Worm (Caenorhabditis elegans) whole organism, late embryonic: ENCODE data around the gene ZK546.19.
A peak's percentile ranks its signal among the peaks of the same experiment; 100 is the strongest.

Source experiments
- F13H6.1 ChIP-seq: sonication (generic microtip); optimal IDR thresholded peaks from 2 replicates; lab custom pipeline; 2016; ENCODE audit warnings: missing genetic modification characterization, missing compliant biosample characterization
- K02D7.2 ChIP-seq: sonication (generic microtip); optimal IDR thresholded peaks from 2 replicates; lab custom pipeline; 2017; ENCODE audit warnings: mild to moderate bottlenecking, missing genetic modification characterization, missing compliant biosample characterization
- K09A11.1 ChIP-seq: sonication (generic microtip); optimal IDR thresholded peaks from 2 replicates; lab custom pipeline; 2017; ENCODE audit warnings: antibody characterized with exemption, mild to moderate bottlenecking, missing genetic modification characterization, missing compliant biosample characterization; ENCODE audit not compliant: insufficient read depth
- ahr-1 ChIP-seq: sonication (generic microtip); optimal IDR thresholded peaks from 2 replicates; lab custom pipeline; 2016; ENCODE audit warnings: missing genetic modification characterization, missing compliant biosample characterization
- ama-1 ChIP-seq: fragments of 150-350 bp; optimal IDR thresholded peaks from 2 replicates; lab custom pipeline; 2014
- ceh-14 ChIP-seq: sonication (generic microtip); optimal IDR thresholded peaks from 2 replicates; lab custom pipeline; 2016; ENCODE audit warnings: missing genotype, missing genetic modification characterization, missing compliant biosample characterization
- ceh-19 ChIP-seq: fragments of 200-800 bp; sonication (Bioruptor generic); optimal IDR thresholded peaks from 2 replicates; lab custom pipeline; 2018; ENCODE audit warnings: mild to moderate bottlenecking, missing genetic modification characterization, missing compliant biosample characterization
- ceh-2 ChIP-seq: sonication (generic microtip); optimal IDR thresholded peaks from 2 replicates; lab custom pipeline; 2016; ENCODE audit warnings: missing genotype, missing genetic modification characterization, missing compliant biosample characterization
- ceh-22 ChIP-seq: sonication (generic microtip); optimal IDR thresholded peaks from 2 replicates; lab custom pipeline; 2017; ENCODE audit warnings: missing biosample characterization, missing genetic modification characterization
- ceh-45 ChIP-seq: fragments of 200-800 bp; sonication (Bioruptor generic); IDR thresholded peaks from 2 replicates; pipeline ENCODE4 v1.3.6; 2022; ENCODE audit warnings: missing genetic modification reagents, missing genetic modification characterization, missing compliant biosample characterization
- ceh-48 ChIP-seq: sonication (generic microtip); optimal IDR thresholded peaks from 2 replicates; lab custom pipeline; 2016; ENCODE audit warnings: missing genetic modification characterization, inconsistent platforms, missing compliant biosample characterization
- ceh-9 ChIP-seq: sonication (generic microtip); optimal IDR thresholded peaks from 2 replicates; lab custom pipeline; 2016; ENCODE audit warnings: mild to moderate bottlenecking, missing genetic modification characterization, inconsistent platforms, missing compliant biosample characterization
- che-1 ChIP-seq: sonication (generic microtip); optimal IDR thresholded peaks from 2 replicates; lab custom pipeline; 2016; ENCODE audit warnings: mild to moderate bottlenecking, missing genetic modification characterization, missing compliant biosample characterization
- elt-2 ChIP-seq: sonication (generic microtip); optimal IDR thresholded peaks from 2 replicates; lab custom pipeline; 2016; ENCODE audit warnings: missing genetic modification reagents, missing genetic modification characterization, missing compliant biosample characterization
- ets-4 ChIP-seq: sonication (generic microtip); optimal IDR thresholded peaks from 2 replicates; lab custom pipeline; 2016; ENCODE audit warnings: missing genetic modification characterization, missing compliant biosample characterization
- eyg-1 ChIP-seq: sonication (generic microtip); optimal IDR thresholded peaks from 2 replicates; lab custom pipeline; 2016; ENCODE audit warnings: missing genotype, missing genetic modification characterization, missing compliant biosample characterization
- fax-1 ChIP-seq: sonication (generic microtip); optimal IDR thresholded peaks from 2 replicates; lab custom pipeline; 2016; ENCODE audit warnings: missing genotype, missing genetic modification characterization, missing compliant biosample characterization
- fkh-10 ChIP-seq: fragments of 150-350 bp; optimal IDR thresholded peaks from 2 replicates; lab custom pipeline; 2014; ENCODE audit warnings: missing biosample characterization, missing genetic modification reagents, missing genetic modification characterization
- hlh-15 ChIP-seq: sonication (generic microtip); optimal IDR thresholded peaks from 2 replicates; lab custom pipeline; 2016; ENCODE audit warnings: missing genetic modification characterization, missing compliant biosample characterization
- hlh-30 ChIP-seq: sonication (generic microtip); optimal IDR thresholded peaks from 2 replicates; lab custom pipeline; 2017; ENCODE audit warnings: antibody characterized with exemption, missing genetic modification characterization, missing compliant biosample characterization; ENCODE audit not compliant: insufficient read depth
- hlh-6 ChIP-seq: sonication (generic microtip); optimal IDR thresholded peaks from 2 replicates; lab custom pipeline; 2016; ENCODE audit warnings: missing genotype, missing genetic modification characterization, missing compliant biosample characterization
- hlh-8 ChIP-seq: sonication (generic microtip); optimal IDR thresholded peaks from 2 replicates; lab custom pipeline; 2016; ENCODE audit warnings: missing genotype, missing genetic modification characterization, missing compliant biosample characterization
- mec-3 ChIP-seq: sonication (generic microtip); optimal IDR thresholded peaks from 2 replicates; lab custom pipeline; 2016; ENCODE audit warnings: borderline replicate concordance, missing genetic modification characterization, missing compliant biosample characterization
- nhr-232 ChIP-seq: sonication (generic microtip); optimal IDR thresholded peaks from 2 replicates; lab custom pipeline; 2016; ENCODE audit warnings: missing genetic modification characterization, missing compliant biosample characterization
- pat-9 ChIP-seq: fragments of 200-800 bp; sonication (Bioruptor generic); optimal IDR thresholded peaks from 2 replicates; lab custom pipeline; 2018; ENCODE audit warnings: mild to moderate bottlenecking, missing genetic modification characterization, moderate library complexity, missing compliant biosample characterization
- pha-2 ChIP-seq: sonication (generic microtip); optimal IDR thresholded peaks from 2 replicates; lab custom pipeline; 2017; ENCODE audit warnings: mild to moderate bottlenecking, missing genetic modification characterization, missing compliant biosample characterization
- pha-4 ChIP-seq: fragments of 150-350 bp; optimal IDR thresholded peaks from 2 replicates; lab custom pipeline; 2018; ENCODE audit warnings: missing biosample characterization, missing genetic modification reagents, missing genetic modification characterization
- rnt-1 ChIP-seq: sonication (generic microtip); optimal IDR thresholded peaks from 2 replicates; lab custom pipeline; 2016; ENCODE audit warnings: missing genetic modification characterization, missing compliant biosample characterization
- sdc-2 ChIP-seq: sonication (generic microtip); optimal IDR thresholded peaks from 2 replicates; lab custom pipeline; 2016; ENCODE audit warnings: missing genotype, missing genetic modification characterization, missing compliant biosample characterization
- sox-2 ChIP-seq: fragments of 200-800 bp; sonication (Bioruptor generic); IDR thresholded peaks from 2 replicates; pipeline ENCODE4 v1.3.6; 2022; ENCODE audit warnings: missing genetic modification reagents, missing genetic modification characterization, missing compliant biosample characterization
- tbx-2 ChIP-seq: sonication (generic microtip); optimal IDR thresholded peaks from 2 replicates; lab custom pipeline; 2016; ENCODE audit warnings: missing genetic modification characterization, missing compliant biosample characterization
- ttx-3 ChIP-seq: sonication (generic microtip); optimal IDR thresholded peaks from 2 replicates; lab custom pipeline; 2016; ENCODE audit warnings: missing genetic modification reagents, missing genetic modification characterization, missing compliant biosample characterization
- unc-42 ChIP-seq: sonication (generic microtip); optimal IDR thresholded peaks from 2 replicates; lab custom pipeline; 2016; ENCODE audit warnings: missing genotype, missing genetic modification characterization, missing compliant biosample characterization
- unc-55 ChIP-seq: sonication (generic microtip); optimal IDR thresholded peaks from 2 replicates; lab custom pipeline; 2017; ENCODE audit warnings: missing biosample characterization, missing genetic modification reagents, missing genetic modification characterization
- zip-5 ChIP-seq: sonication (generic microtip); optimal IDR thresholded peaks from 2 replicates; lab custom pipeline; 2016; ENCODE audit warnings: missing genetic modification characterization, missing compliant biosample characterization
- ztf-16 ChIP-seq: sonication (generic microtip); optimal IDR thresholded peaks from 2 replicates; lab custom pipeline; 2017; ENCODE audit warnings: missing genetic modification characterization, missing compliant biosample characterization

Gene ZK546.19

DNA sequence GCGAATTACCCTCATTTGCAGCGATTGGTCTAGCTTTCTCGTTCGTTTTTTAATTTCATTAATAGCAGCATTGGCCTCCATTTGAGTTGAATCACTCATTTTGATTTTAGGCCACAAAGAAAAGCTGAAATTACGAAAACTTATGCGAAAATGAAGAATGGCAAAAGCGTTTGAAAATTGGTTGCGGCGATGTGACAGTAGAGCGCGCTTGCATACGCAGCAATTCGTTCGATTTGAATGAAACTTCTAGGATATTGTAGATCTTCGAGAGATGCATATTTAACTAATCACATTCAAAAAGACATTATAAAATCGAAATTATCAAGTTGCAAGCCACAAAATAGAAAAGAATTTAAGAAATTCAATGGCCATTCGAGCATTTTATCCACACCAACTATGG lies 18.2 kb downstream of the ZK546.19 start, which contains the start of gene ulp-2:
Gene ulp-2, minus strand, starts transcription at position 158 of the 400 bp plus-strand sequence.
- TF ChIP-seq rnt-1 (tag; lab: Kevin White, UChicago) (no peak), zip-5 (tag; lab: Kevin White, UChicago) (no peak), pha-2 (tag; lab: Kevin White, UChicago) (no peak), ceh-14 (tag; lab: Kevin White, UChicago) (no peak), hlh-15 (tag; lab: Kevin White, UChicago) (no peak), tbx-2 (tag; lab: Kevin White, UChicago) (no peak), elt-2 (no peak), fax-1 (no peak), fkh-10 (GFP tag; lab: Kevin White, UChicago) (no peak)

DNA sequence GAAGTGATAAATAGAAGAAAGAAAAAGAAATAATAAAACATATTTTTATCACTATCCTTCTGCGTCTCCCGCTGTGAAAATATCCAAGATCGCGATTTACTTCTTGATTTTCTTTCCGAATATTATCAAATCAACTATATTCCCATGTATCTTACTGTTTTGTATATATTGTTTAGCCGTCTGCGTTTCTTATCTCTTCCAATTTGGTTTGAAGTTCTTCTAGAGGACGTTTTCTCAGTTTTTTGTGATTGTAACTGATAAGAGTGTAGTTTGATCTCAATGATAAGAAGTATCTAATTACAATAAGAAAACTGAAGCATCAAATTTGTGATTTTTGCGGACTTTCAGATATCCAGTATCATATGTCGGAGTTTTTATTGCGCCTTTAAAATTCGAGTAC lies 19.2 kb downstream of the ZK546.19 start:
- no peak for TF ChIP-seq ahr-1
- TF ChIP-seq F13H6.1 = no peak
- TF ChIP-seq elt-2 = peak; percentile 96
- TF ChIP-seq mec-3 = no peak
- TF ChIP-seq ets-4 (tag; lab: Kevin White, UChicago) = no peak
- TF ChIP-seq ceh-2 = no peak
- no peak for TF ChIP-seq pha-2 (tag; lab: Kevin White, UChicago)
- TF ChIP-seq pat-9 (tag; lab: Kevin White, UChicago) = no peak

DNA sequence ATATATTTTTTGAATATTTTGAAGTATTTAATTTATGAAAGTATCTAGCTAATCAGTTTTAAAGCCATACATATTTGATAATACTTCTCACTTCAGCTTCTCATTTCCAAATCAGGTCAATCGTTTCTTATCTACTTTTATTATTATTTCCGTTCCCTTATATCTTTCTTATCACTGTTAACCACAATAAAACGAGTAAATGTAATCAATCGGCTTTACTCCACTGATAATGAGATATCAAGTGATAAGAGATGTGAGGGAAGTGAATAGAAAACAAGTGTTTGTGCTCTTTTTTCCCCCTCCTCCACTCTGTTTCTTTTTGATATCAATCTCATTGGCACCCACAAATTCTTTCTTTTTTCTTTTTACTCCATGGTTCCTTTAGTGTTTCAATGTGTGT lies 25.1 kb downstream of the ZK546.19 start:
- TF ChIP-seq ztf-16 (tag; lab: Kevin White, UChicago) (no peak), elt-2 (peak; percentile 99), hlh-6 (no peak), rnt-1 (tag; lab: Kevin White, UChicago) (no peak), ama-1 (lab: Kevin White, UChicago) (no peak), ceh-9 (tag; lab: Kevin White, UChicago) (no peak), ceh-19 (GFP tag; lab: Kevin White, UChicago) (no peak), sox-2 (GFP tag; lab: Robert Waterston, UW) (no peak), ceh-22 (tag; lab: Kevin White, UChicago) (no peak)

DNA sequence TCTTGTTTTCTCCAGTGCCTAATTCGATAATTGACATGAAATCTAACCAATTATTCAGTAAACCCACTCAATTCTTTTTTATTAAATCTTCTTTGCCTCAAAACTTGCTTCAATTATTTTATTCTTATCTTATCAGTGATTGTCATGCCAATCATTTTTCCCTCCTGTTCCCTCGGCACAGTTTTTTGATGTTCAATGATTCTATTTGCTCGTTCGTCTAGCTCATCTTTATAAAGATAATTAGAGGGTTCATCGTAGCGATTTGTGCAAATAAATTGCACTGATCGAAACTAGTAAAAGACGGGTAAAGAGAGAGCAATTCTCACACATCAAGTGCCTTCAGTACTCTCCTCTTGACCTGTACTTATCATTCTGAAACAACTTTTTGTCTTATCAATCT lies 26.1 kb downstream of the ZK546.19 start:
- TF ChIP-seq elt-2 (peak; percentile 93), hlh-30 (tag; lab: Kevin White, UChicago) (no peak), ceh-45 (GFP tag; lab: Robert Waterston, UW) (no peak)

DNA sequence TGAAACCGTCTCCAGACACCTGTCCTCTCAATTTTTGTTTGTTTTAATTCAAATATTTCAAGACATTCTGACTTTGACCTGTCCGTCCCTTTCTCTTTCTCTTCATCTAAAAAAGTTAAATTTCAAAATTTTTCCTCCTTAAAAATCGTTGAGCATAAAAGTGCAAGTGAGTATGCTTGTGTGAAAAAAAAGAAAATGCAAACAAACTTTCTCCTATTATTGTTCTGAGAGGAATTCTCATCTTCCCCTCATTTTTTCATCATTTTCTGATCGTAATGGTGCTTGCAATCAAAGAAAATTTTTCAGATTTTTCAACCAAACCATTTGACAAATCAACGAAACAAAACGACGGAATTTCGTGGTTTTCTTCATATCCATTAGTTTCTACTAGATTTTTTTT lies 27.3 kb downstream of the ZK546.19 start, which contains the start of gene shc-2:
Gene shc-2, plus strand, starts transcription at position 301 of the 400 bp plus-strand sequence.
- TF ChIP-seq unc-42 (tag; lab: Kevin White, UChicago) (no peak), ceh-48 (no peak), sdc-2 (no peak), K02D7.2 (tag; lab: Kevin White, UChicago) (no peak), ceh-2 (no peak), nhr-232 (tag; lab: Kevin White, UChicago) (no peak), fax-1 (no peak), unc-55 (GFP tag; lab: Kevin White, UChicago) (no peak), ttx-3 (no peak), ceh-9 (tag; lab: Kevin White, UChicago) (no peak), ama-1 (lab: Kevin White, UChicago) (no peak), eyg-1 (tag; lab: Kevin White, UChicago) (no peak), che-1 (tag; lab: Kevin White, UChicago) (no peak), pha-4 (tag; lab: Kevin White, UChicago) (no peak), pha-2 (tag; lab: Kevin White, UChicago) (no peak), hlh-8 (tag; lab: Kevin White, UChicago) (no peak), K09A11.1 (tag; lab: Kevin White, UChicago) (no peak)
- TF ChIP-seq, all 69 proteins: peak for 0
